Worm (Caenorhabditis elegans) whole organism, L3 larva: ENCODE data around the gene ZK892.3.

Experiments
- aly-2 ChIP-seq: fragments of 150-350 bp; optimal IDR thresholded peaks from 2 replicates; lab custom pipeline; 2014; ENCODE audit warnings: missing biosample characterization, missing genetic modification characterization
- fkh-2 ChIP-seq: fragments of 150-350 bp; optimal IDR thresholded peaks from 2 replicates; lab custom pipeline; 2014; ENCODE audit warnings: missing biosample characterization, missing genetic modification reagents, missing genetic modification characterization
- nhr-77 ChIP-seq: fragments of 150-350 bp; optimal IDR thresholded peaks from 2 replicates; lab custom pipeline; 2014; ENCODE audit warnings: missing biosample characterization, missing genetic modification characterization

DNA sequence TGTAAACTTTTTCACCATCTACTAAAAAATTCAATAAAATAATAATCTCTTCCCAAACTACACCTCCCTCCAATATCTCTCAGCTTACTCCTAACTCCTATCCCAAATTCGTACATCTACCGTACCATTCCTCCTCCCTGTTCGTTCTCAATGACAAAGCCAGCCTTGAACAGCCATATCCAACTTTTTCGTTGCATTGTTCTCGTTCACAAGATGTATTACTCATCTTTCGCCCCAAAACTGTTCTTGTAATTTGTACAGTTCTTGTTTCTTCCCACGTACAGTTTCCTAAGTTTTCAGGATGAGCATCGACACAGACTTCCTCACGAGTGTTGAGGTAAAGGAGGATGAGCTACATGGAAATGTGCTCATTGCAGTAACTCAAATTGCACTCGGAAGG lies 46.8 kb upstream of the ZK892.3 start, which contains the start of gene egl-43:
- no peak for TF ChIP-seq nhr-77
- no peak for TF ChIP-seq aly-2 (tag; lab: Kevin White, UChicago)
- TF ChIP-seq fkh-2, result no peak
